Worm (Caenorhabditis elegans): ENCODE measurements around the gene C46A5.1.

- TF ChIP-seq unc-62 (GFP tag; optimal IDR thresholded peaks at IDR 0.05) (no peak), ama-1 (optimal IDR thresholded peaks at IDR 0.05) (no peak), pqm-1 (tag; optimal IDR thresholded peaks at IDR 0.05) (no peak), sea-2 (GFP tag; optimal IDR thresholded peaks at IDR 0.05) (no peak), aly-2 (tag; optimal IDR thresholded peaks at IDR 0.05) (no peak), skn-1 (tag; optimal IDR thresholded peaks at IDR 0.05) (no peak), elt-1 (tag; optimal IDR thresholded peaks at IDR 0.05) (no peak), ztf-11 (tag; optimal IDR thresholded peaks at IDR 0.05) (no peak), tbx-2 (tag; optimal IDR thresholded peaks at IDR 0.05) (no peak), nhr-28 (tag; optimal IDR thresholded peaks at IDR 0.05) (no peak), daf-12 (tag; optimal IDR thresholded peaks at IDR 0.05) (no peak), mdl-1 (tag; optimal IDR thresholded peaks at IDR 0.05) (no peak), lin-15B (tag; optimal IDR thresholded peaks at IDR 0.05) (no peak)
These were observed 45.8 kb upstream of the C46A5.1 start, which contains the start of gene F33D4.6 for ce11 chrIV:7717916-7718315.
